Worm (Caenorhabditis elegans): ENCODE data around the gene daf-10.

daf-10 gene

ce11 chrIV:9100835-9101234, 45.2 kb downstream of the daf-10 start:
- TF ChIP-seq nhr-67 (tag; optimal IDR thresholded peaks at IDR 0.05) = no peak
- no peak for TF ChIP-seq nhr-28 (tag; optimal IDR thresholded peaks at IDR 0.05)
- TF ChIP-seq daf-12 (tag; optimal IDR thresholded peaks at IDR 0.05) = no peak
- no peak for TF ChIP-seq ZK546.5 (tag; optimal IDR thresholded peaks at IDR 0.05)
- no peak for TF ChIP-seq pha-4 (tag; optimal IDR thresholded peaks at IDR 0.05)
- no peak for TF ChIP-seq egl-27 (tag; optimal IDR thresholded peaks at IDR 0.05)

- no peak for TF ChIP-seq jun-1 (tag; optimal IDR thresholded peaks at IDR 0.05)
Measured at ce11 chrIV:9098942-9099341, 47.1 kb downstream of the daf-10 start, which contains the start of gene gldi-10. Gene gldi-10, plus strand, starts transcription at chrIV:9099242.

DNA sequence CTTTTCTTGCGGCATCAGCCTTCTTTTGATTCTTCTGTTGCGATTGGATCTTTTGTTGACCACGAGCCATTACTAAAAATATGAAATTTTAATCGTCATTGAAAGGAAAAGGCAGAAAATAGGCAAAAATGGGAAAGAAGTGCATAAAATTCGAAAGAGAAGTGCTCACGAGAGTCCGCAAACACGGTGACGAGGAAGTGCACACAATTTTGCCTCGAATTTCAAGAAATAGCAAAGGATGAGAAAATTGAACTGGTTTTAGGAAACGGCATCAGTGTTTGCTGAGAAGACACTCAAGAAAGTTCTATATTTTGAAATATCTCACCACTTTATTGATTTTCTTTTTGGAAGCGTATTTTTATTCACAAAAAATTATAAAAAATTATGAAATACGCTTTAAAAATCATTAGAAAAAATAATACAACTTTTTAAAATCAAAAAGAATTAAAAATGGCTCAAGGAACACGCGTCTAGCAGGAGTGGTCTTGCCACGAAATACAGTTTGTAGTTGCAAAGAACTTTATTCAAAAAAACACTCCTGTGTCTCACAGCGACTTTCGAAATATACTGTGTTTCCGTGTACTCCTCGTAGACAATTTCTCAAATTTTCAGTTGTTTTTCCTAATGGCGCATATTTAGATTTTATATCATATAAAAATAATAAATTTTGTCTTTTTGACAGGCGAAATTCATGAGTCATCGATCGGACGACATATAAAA, 49.7 kb downstream of the daf-10 start, which contains the start of the genes znf-706 and cpna-3:
Gene znf-706, minus strand, starts transcription at position 72 of the 720 bp plus-strand sequence.
Gene cpna-3, plus strand, starts transcription at position 683 of the 720 bp plus-strand sequence.
- TF ChIP-seq hmg-11 (tag; optimal IDR thresholded peaks at IDR 0.05) = peak; percentile 15
- TF ChIP-seq elt-2 (tag; optimal IDR thresholded peaks at IDR 0.05) = peak; percentile 5
- no peak for TF ChIP-seq eor-1 (tag; optimal IDR thresholded peaks at IDR 0.05)
- peak; percentile 0 for TF ChIP-seq nhr-23 (tag; optimal IDR thresholded peaks at IDR 0.05)

DNA sequence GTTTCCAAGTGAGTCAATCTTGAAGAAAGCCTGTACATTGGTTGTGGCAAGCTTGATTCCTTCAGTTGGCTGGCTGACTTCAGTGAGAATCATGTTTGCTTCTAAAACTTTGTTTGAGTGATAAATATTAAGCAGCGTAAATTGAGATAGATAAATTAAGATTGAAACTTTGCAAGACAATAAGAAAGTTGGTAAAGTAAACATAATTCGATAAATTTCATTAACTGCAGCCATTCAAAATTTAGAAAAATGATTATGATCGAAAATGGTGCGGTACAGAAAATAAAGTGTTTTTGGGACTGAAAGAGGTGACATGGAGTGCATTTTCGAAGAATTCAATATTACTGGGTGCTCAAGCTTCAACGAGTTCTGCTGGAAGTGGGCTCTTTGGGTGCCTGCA, 50.5 kb downstream of the daf-10 start, which contains the start of gene icln-1:
Gene icln-1, minus strand, starts transcription at position 101 of the 400 bp plus-strand sequence.
- no peak for TF ChIP-seq nhr-12 (tag; optimal IDR thresholded peaks at IDR 0.05)
- TF ChIP-seq nhr-67 (tag; optimal IDR thresholded peaks at IDR 0.05) = no peak
- no peak for TF ChIP-seq mml-1 (tag; optimal IDR thresholded peaks at IDR 0.05)
- no peak for TF ChIP-seq ceh-16 (tag; optimal IDR thresholded peaks at IDR 0.05)
- no peak for TF ChIP-seq skn-1 (tag; optimal IDR thresholded peaks at IDR 0.05)
- TF ChIP-seq jun-1 (tag; optimal IDR thresholded peaks at IDR 0.05) = no peak
- TF ChIP-seq fkh-2 (tag; optimal IDR thresholded peaks at IDR 0.05) = no peak
- TF ChIP-seq nhr-77 (tag; optimal IDR thresholded peaks at IDR 0.05) = no peak
- TF ChIP-seq ztf-11 (tag; optimal IDR thresholded peaks at IDR 0.05) = no peak
- no peak for TF ChIP-seq ztf-4 (tag; optimal IDR thresholded peaks at IDR 0.05)
- TF ChIP-seq nhr-43 (tag; optimal IDR thresholded peaks at IDR 0.05; ENCODE audit: poor library complexity, severe bottlenecking) = no peak
- no peak for TF ChIP-seq pha-4 (tag; optimal IDR thresholded peaks at IDR 0.05)
- TF ChIP-seq unc-39 (tag; optimal IDR thresholded peaks at IDR 0.05) = no peak
- no peak for TF ChIP-seq eor-1 (tag; optimal IDR thresholded peaks at IDR 0.05)
- TF ChIP-seq nfya-1 (tag; optimal IDR thresholded peaks at IDR 0.05; ENCODE audit: insufficient read depth) = no peak
- TF ChIP-seq nhr-23 (tag; optimal IDR thresholded peaks at IDR 0.05) = no peak
- no peak for TF ChIP-seq lin-15B (tag; optimal IDR thresholded peaks at IDR 0.05)
- TF ChIP-seq pqm-1 (tag; optimal IDR thresholded peaks at IDR 0.05) = no peak
- TF ChIP-seq ZK546.5 (tag; optimal IDR thresholded peaks at IDR 0.05) = no peak

DNA sequence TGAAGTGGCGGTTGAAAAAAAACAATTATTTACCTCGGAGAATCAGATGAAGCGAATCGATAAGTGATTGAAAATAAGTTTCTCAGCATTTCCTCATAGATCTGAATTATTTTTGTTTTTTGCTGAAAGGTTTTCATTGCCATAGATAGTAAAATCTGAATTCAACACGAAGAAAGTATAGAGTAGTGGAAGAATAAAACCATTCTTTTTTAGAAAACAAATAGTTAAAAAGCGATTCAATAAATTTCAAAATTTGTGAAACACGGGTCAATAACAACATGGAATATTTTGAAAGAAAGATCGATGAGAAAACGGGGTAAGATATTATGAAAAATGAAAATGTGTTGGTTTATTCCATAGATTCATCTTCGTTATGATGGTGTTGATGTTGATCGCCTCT, 51.7 kb downstream of the daf-10 start, which contains the start of gene mrpl-42:
Gene mrpl-42, minus strand, starts transcription at position 101 of the 400 bp plus-strand sequence.
- TF ChIP-seq daf-12 (tag; optimal IDR thresholded peaks at IDR 0.05) = no peak
- no peak for TF ChIP-seq unc-39 (tag; optimal IDR thresholded peaks at IDR 0.05)
- TF ChIP-seq sea-2 (GFP tag; optimal IDR thresholded peaks at IDR 0.05) = no peak
- no peak for TF ChIP-seq aly-2 (tag; optimal IDR thresholded peaks at IDR 0.05)
- no peak for TF ChIP-seq unc-62 (GFP tag; optimal IDR thresholded peaks at IDR 0.05)
- no peak for TF ChIP-seq eor-1 (tag; optimal IDR thresholded peaks at IDR 0.05)
- no peak for TF ChIP-seq nhr-11 (tag; optimal IDR thresholded peaks at IDR 0.05)
- TF ChIP-seq nhr-25 (tag; optimal IDR thresholded peaks at IDR 0.05) = no peak
- TF ChIP-seq nhr-237 (tag; optimal IDR thresholded peaks at IDR 0.05) = no peak
- no peak for TF ChIP-seq elt-3 (tag; optimal IDR thresholded peaks at IDR 0.05)
- TF ChIP-seq pha-4 (tag; optimal IDR thresholded peaks at IDR 0.05) = no peak

- TF ChIP-seq hmg-11 (tag; optimal IDR thresholded peaks at IDR 0.05) = no peak
- no peak for TF ChIP-seq fkh-10 (GFP tag; optimal IDR thresholded peaks at IDR 0.05)
- TF ChIP-seq fkh-2 (tag; optimal IDR thresholded peaks at IDR 0.05) = no peak
- TF ChIP-seq nhr-237 (tag; optimal IDR thresholded peaks at IDR 0.05) = no peak
- no peak for TF ChIP-seq daf-12 (tag; optimal IDR thresholded peaks at IDR 0.05)
- TF ChIP-seq ceh-9 (tag; optimal IDR thresholded peaks at IDR 0.05) = no peak
- no peak for TF ChIP-seq unc-62 (GFP tag; optimal IDR thresholded peaks at IDR 0.05)
- TF ChIP-seq lin-15B (tag; optimal IDR thresholded peaks at IDR 0.05) = no peak
- no peak for TF ChIP-seq sea-2 (GFP tag; optimal IDR thresholded peaks at IDR 0.05)
- TF ChIP-seq ztf-4 (tag; optimal IDR thresholded peaks at IDR 0.05) = no peak
- no peak for TF ChIP-seq mdl-1 (tag; optimal IDR thresholded peaks at IDR 0.05)
- no peak for TF ChIP-seq zag-1 (tag; optimal IDR thresholded peaks at IDR 0.05)
- TF ChIP-seq unc-39 (tag; optimal IDR thresholded peaks at IDR 0.05) = no peak
- TF ChIP-seq nhr-28 (tag; optimal IDR thresholded peaks at IDR 0.05) = no peak
Measured at ce11 chrIV:9093932-9094331, 52.1 kb downstream of the daf-10 start, which contains the start of gene lpl-1. Gene lpl-1, minus strand, starts transcription at chrIV:9094032.

Data from whole organism, L3 larva.